Fruit fly (Drosophila melanogaster) whole organism, prepupa: ENCODE data around the gene Tusp.

Experiments
- Blimp-1 ChIP-seq: fragments of 200-800 bp; sonication (Bioruptor generic); optimal IDR thresholded peaks from 3 replicates; lab custom pipeline; 2017; ENCODE audit warnings: missing biosample characterization, missing genetic modification characterization, mild to moderate bottlenecking, moderate library complexity, missing genetic modification reagents
- CG10631 ChIP-seq: fragments of 200-800 bp; sonication (Bioruptor generic); optimal IDR thresholded peaks from 2 replicates; lab custom pipeline; 2016; ENCODE audit warnings: missing biosample characterization, missing genetic modification characterization
- CG11294 ChIP-seq: fragments of 200-800 bp; sonication (Bioruptor generic); IDR thresholded peaks from 2 replicates; pipeline ENCODE4 v1.3.6; 2022; ENCODE audit warnings: missing biosample characterization, missing genetic modification characterization
- CG11902 ChIP-seq: fragments of 200-800 bp; sonication (Bioruptor generic); optimal IDR thresholded peaks from 3 replicates; lab custom pipeline; 2016; ENCODE audit warnings: missing biosample characterization, missing genetic modification characterization
- CG1621 ChIP-seq: fragments of 200-800 bp; sonication (Bioruptor generic); optimal IDR thresholded peaks from 3 replicates; lab custom pipeline; 2018; ENCODE audit warnings: missing biosample characterization, mild to moderate bottlenecking, missing genetic modification characterization
- CG3032 ChIP-seq: fragments of 200-800 bp; optimal IDR thresholded peaks from 2 replicates; lab custom pipeline; 2019; ENCODE audit warnings: missing biosample characterization, mild to moderate bottlenecking, missing genetic modification characterization, moderate library complexity
- CG32006 ChIP-seq: fragments of 200-800 bp; sonication (Bioruptor generic); optimal IDR thresholded peaks from 3 replicates; lab custom pipeline; 2017; ENCODE audit warnings: missing biosample characterization, mild to moderate bottlenecking, missing genetic modification characterization
- CG34406 ChIP-seq: fragments of 200-800 bp; sonication (Bioruptor generic); optimal IDR thresholded peaks from 3 replicates; lab custom pipeline; 2016; ENCODE audit warnings: missing biosample characterization, missing genetic modification characterization
- CG3919 ChIP-seq: fragments of 200-800 bp; sonication (Bioruptor generic); optimal IDR thresholded peaks from 3 replicates; lab custom pipeline; 2016; ENCODE audit warnings: missing biosample characterization, missing genetic modification characterization
- CG4318 ChIP-seq: fragments of 200-800 bp; sonication (Bioruptor generic); optimal IDR thresholded peaks from 3 replicates; lab custom pipeline; 2017; ENCODE audit warnings: missing biosample characterization, mild to moderate bottlenecking, missing genetic modification characterization
- CG6163 ChIP-seq: fragments of 200-800 bp; sonication (Bioruptor generic); IDR thresholded peaks from 3 replicates; pipeline ENCODE4 v1.3.6; 2022; ENCODE audit warnings: missing biosample characterization, missing genetic modification characterization
- CG6276 ChIP-seq: fragments of 200-800 bp; sonication (Bioruptor generic); optimal IDR thresholded peaks from 2 replicates; lab custom pipeline; 2017; ENCODE audit warnings: missing biosample characterization, mild to moderate bottlenecking, missing genetic modification characterization
- CG6792 ChIP-seq: fragments of 200-800 bp; sonication (Bioruptor generic); optimal IDR thresholded peaks from 3 replicates; lab custom pipeline; 2016; ENCODE audit warnings: missing biosample characterization, missing genetic modification characterization
- CG7368 ChIP-seq: fragments of 200-800 bp; sonication (Bioruptor generic); optimal IDR thresholded peaks from 3 replicates; lab custom pipeline; 2016; ENCODE audit warnings: missing biosample characterization, missing genetic modification characterization
- Eip75B ChIP-seq: fragments of 200-800 bp; sonication (Bioruptor generic); optimal IDR thresholded peaks from 3 replicates; lab custom pipeline; 2016; ENCODE audit warnings: missing biosample characterization, missing genetic modification characterization
- Eip78C ChIP-seq: fragments of 200-800 bp; sonication (Bioruptor generic); peaks from one replicate; lab custom pipeline; 2016; ENCODE audit warnings: missing biosample characterization, missing genetic modification characterization
- Eip93F ChIP-seq: fragments of 200-800 bp; sonication (Bioruptor generic); optimal IDR thresholded peaks from 2 replicates; lab custom pipeline; 2016; ENCODE audit warnings: missing biosample characterization, mild to moderate bottlenecking, missing genetic modification characterization
- Ets21C ChIP-seq: fragments of 200-800 bp; sonication (Bioruptor generic); optimal IDR thresholded peaks from 3 replicates; lab custom pipeline; 2016; ENCODE audit warnings: missing biosample characterization, missing genetic modification characterization
- Ets96B ChIP-seq: fragments of 200-800 bp; optimal IDR thresholded peaks from 2 replicates; lab custom pipeline; 2019; ENCODE audit warnings: missing biosample characterization, mild to moderate bottlenecking, missing genetic modification characterization, moderate library complexity
- Gug ChIP-seq: fragments of 200-800 bp; sonication (Bioruptor generic); IDR thresholded peaks from 2 replicates; pipeline ENCODE4 v1.3.6; 2022; ENCODE audit warnings: missing biosample characterization, missing genetic modification characterization
- Hr38 ChIP-seq: sonication (Bioruptor generic); optimal IDR thresholded peaks from 2 replicates; lab custom pipeline; 2016; ENCODE audit warnings: missing biosample characterization, missing genetic modification characterization
- Hr4 ChIP-seq: fragments of 200-800 bp; sonication (Bioruptor generic); optimal IDR thresholded peaks from 3 replicates; lab custom pipeline; 2016; ENCODE audit warnings: missing biosample characterization, missing genetic modification characterization
- Lpt ChIP-seq: fragments of 200-800 bp; sonication (Bioruptor generic); optimal IDR thresholded peaks from 3 replicates; lab custom pipeline; 2016; ENCODE audit warnings: missing biosample characterization, missing genetic modification characterization
- Met ChIP-seq: fragments of 200-800 bp; sonication (Bioruptor generic); optimal IDR thresholded peaks from 3 replicates; lab custom pipeline; 2016; ENCODE audit warnings: missing biosample characterization, missing genetic modification characterization
- OdsH ChIP-seq: fragments of 200-800 bp; sonication (Bioruptor generic); optimal IDR thresholded peaks from 3 replicates; lab custom pipeline; 2016; ENCODE audit warnings: missing biosample characterization, missing genetic modification characterization
- Smox ChIP-seq: fragments of 200-800 bp; sonication (Bioruptor generic); optimal IDR thresholded peaks from 3 replicates; lab custom pipeline; 2016; ENCODE audit warnings: missing biosample characterization, missing genetic modification characterization
- Sox102F ChIP-seq: fragments of 200-800 bp; sonication (Bioruptor generic); optimal IDR thresholded peaks from 2 replicates; lab custom pipeline; 2016; ENCODE audit warnings: missing biosample characterization, mild to moderate bottlenecking, missing genetic modification characterization
- Sox14 ChIP-seq: fragments of 200-800 bp; sonication (Bioruptor generic); optimal IDR thresholded peaks from 3 replicates; lab custom pipeline; 2016; ENCODE audit warnings: missing biosample characterization, missing genetic modification characterization
- Sox15 ChIP-seq: fragments of 200-800 bp; sonication (Bioruptor generic); optimal IDR thresholded peaks from 3 replicates; lab custom pipeline; 2016; ENCODE audit warnings: missing biosample characterization, missing genetic modification characterization
- achi ChIP-seq: fragments of 200-800 bp; sonication (Bioruptor generic); optimal IDR thresholded peaks from 3 replicates; lab custom pipeline; 2016; ENCODE audit warnings: missing biosample characterization, missing genetic modification characterization
- cyc ChIP-seq: fragments of 200-800 bp; sonication (Bioruptor generic); optimal IDR thresholded peaks from 3 replicates; lab custom pipeline; 2016; ENCODE audit warnings: missing biosample characterization, missing genetic modification characterization
- dac ChIP-seq: fragments of 200-800 bp; sonication (Bioruptor generic); optimal IDR thresholded peaks from 2 replicates; lab custom pipeline; 2017; ENCODE audit warnings: missing biosample characterization, mild to moderate bottlenecking, missing genetic modification characterization
- dsx ChIP-seq: fragments of 200-800 bp; optimal IDR thresholded peaks from 3 replicates; lab custom pipeline; 2019; ENCODE audit warnings: missing biosample characterization, mild to moderate bottlenecking, missing genetic modification characterization, moderate library complexity; ENCODE audit not compliant: poor library complexity, severe bottlenecking
- eg ChIP-seq: fragments of 200-800 bp; sonication (Bioruptor generic); IDR thresholded peaks from 3 replicates; pipeline ENCODE4 v1.3.6; 2022; ENCODE audit warnings: missing biosample characterization, missing genetic modification characterization
- fd59A ChIP-seq: fragments of 200-800 bp; sonication (Bioruptor generic); optimal IDR thresholded peaks from 2 replicates; lab custom pipeline; 2017; ENCODE audit warnings: missing biosample characterization, mild to moderate bottlenecking, missing genetic modification characterization, missing genetic modification reagents
- pdm3 ChIP-seq: fragments of 200-800 bp; sonication (Bioruptor generic); optimal IDR thresholded peaks from 3 replicates; lab custom pipeline; 2016; ENCODE audit warnings: missing biosample characterization, missing genetic modification characterization
- salr ChIP-seq, 2 experiments: fragments of 200-800 bp; sonication (Bioruptor generic); optimal IDR thresholded peaks; 3 replicates each; lab custom pipeline; 2016 to 2018; ENCODE audit warnings: missing biosample characterization in 2 of 2, missing genetic modification characterization in 2 of 2, mild to moderate bottlenecking in 1 of 2
- ss ChIP-seq, 2 experiments: fragments of 200-800 bp; sonication (Bioruptor generic); optimal IDR thresholded peaks; 2 replicates in 1 of 2; 3 replicates in 1 of 2; lab custom pipeline; 2017 to 2018; ENCODE audit warnings: mild to moderate bottlenecking in 2 of 2, missing biosample characterization in 2 of 2, missing genetic modification characterization in 2 of 2, moderate library complexity in 1 of 2
- svp ChIP-seq: fragments of 200-800 bp; sonication (Bioruptor generic); peaks from one replicate; lab custom pipeline; 2016; ENCODE audit warnings: missing biosample characterization, missing genetic modification characterization
- topi ChIP-seq: fragments of 200-800 bp; sonication (Bioruptor generic); optimal IDR thresholded peaks from 3 replicates; lab custom pipeline; 2016; ENCODE audit warnings: missing biosample characterization, missing genetic modification characterization
- vri ChIP-seq: fragments of 200-800 bp; sonication (Bioruptor generic); optimal IDR thresholded peaks from 3 replicates; lab custom pipeline; 2016; ENCODE audit warnings: missing biosample characterization, mild to moderate bottlenecking, missing genetic modification characterization

Gene Tusp

dm6 chr3R:27637264-27637860 is 29.7 kb downstream of the Tusp start:
- peak; percentile 11 for TF ChIP-seq pdm3
- peak; percentile 58 for TF ChIP-seq svp (GFP tag; lab: Kevin White, UChicago)
- TF ChIP-seq Eip78C (GFP tag; lab: Kevin White, UChicago), result peak; percentile 85
- TF ChIP-seq Met, result peak; percentile 6
- TF ChIP-seq CG10631 (GFP tag; lab: Kevin White, UChicago), result no peak
- peak; percentile 9 for TF ChIP-seq topi (GFP tag; lab: Kevin White, UChicago)
- no peak for TF ChIP-seq achi

- TF ChIP-seq pdm3 (no peak), CG32006 (no peak), dsx (GFP tag; lab: Kevin White, UChicago) (no peak)
Observed at dm6 chr3R:27643080-27643479, 35.4 kb downstream of the Tusp start.

DNA sequence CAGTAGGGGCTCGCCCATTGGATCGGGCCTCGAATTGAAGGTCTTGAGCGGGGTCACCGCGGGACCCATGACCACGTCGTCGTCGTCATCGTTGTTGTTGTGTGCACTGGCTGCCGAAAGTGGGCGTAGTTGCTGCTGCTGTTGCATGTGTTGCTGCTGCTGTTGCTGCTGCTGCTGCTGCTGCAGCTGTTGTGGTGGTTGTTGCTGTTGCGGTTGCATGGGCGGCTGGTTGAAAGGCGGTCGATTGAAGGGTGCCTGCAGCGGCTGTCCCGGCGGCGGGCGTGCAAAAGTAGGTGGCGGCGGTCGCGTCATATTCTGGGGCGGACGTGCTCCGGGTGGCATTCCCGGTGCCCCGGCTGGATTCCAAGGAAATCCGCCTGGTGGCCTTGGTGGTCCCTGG is 40.1 kb downstream of the Tusp start:
- TF ChIP-seq Sox15 (GFP tag; lab: Kevin White, UChicago) (no peak), CG32006 (no peak), OdsH (GFP tag; lab: Kevin White, UChicago) (no peak), CG11902 (GFP tag; lab: Kevin White, UChicago) (no peak)

dm6 chr3R:27651710-27652109 is 44.0 kb downstream of the Tusp start:
- TF ChIP-seq fd59A (GFP tag; lab: Kevin White, UChicago) (no peak), cyc (GFP tag; lab: Kevin White, UChicago) (no peak), Met (no peak), topi (GFP tag; lab: Kevin White, UChicago) (no peak), CG3919 (no peak), Smox (GFP tag; lab: Kevin White, UChicago) (no peak)

- TF ChIP-seq CG11294 (GFP tag; lab: Robert Waterston, UW) (no peak), Lpt (GFP tag; lab: Kevin White, UChicago) (no peak), Eip78C (GFP tag; lab: Kevin White, UChicago) (peak; percentile 56), Hr38 (no peak), Sox102F (GFP tag; lab: Kevin White, UChicago) (no peak), CG7368 (GFP tag; lab: Kevin White, UChicago) (no peak), CG4318 (no peak), Ets21C (no peak), CG6792 (GFP tag; lab: Kevin White, UChicago) (no peak), Eip93F (GFP tag; lab: Kevin White, UChicago) (no peak), CG1621 (no peak), ss (GFP tag; optimal IDR thresholded peaks at IDR 0.05; lab: Kevin White, UChicago) (no peak), CG6163 (GFP tag; lab: Robert Waterston, UW) (0 out of 3 replicates have a peak, but pooled peaks have one; percentile 14)
- TF ChIP-seq, all 60 proteins: peak for 2
Observed at dm6 chr3R:27652156-27652810, 44.6 kb downstream of the Tusp start, which contains the start of gene RpS10a. RpS10a (plus strand) TSS chr3R:27652760.

DNA sequence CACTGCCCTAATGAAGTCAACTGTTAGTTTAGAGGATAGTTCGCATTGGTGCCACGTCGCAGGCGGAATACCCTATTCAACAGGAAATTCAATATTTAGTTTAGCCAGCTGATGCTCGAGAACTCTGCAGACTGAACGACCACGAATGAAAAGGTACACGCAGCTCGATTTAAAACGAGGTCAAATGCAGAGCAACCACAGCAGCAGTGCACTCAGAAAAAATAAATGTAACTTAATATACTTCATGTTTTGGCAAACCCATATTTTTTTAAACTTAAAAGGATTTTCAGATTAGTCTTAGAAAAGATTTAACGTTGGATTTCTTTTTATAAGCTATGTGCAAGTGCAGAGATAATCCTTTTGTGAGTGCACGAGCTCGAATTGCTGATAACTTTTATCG is 47.4 kb downstream of the Tusp start:
- peak; percentile 2 for TF ChIP-seq Smox (GFP tag; lab: Kevin White, UChicago)
- peak; percentile 37 for TF ChIP-seq Hr4
- peak; percentile 40 for TF ChIP-seq Eip75B
- peak in 1 of 2 experiments; percentile 25 for TF ChIP-seq salr (GFP tag; optimal IDR thresholded peaks at IDR 0.05; lab: Kevin White, UChicago)
- peak; percentile 10 for TF ChIP-seq dac (GFP tag; lab: Kevin White, UChicago)
- no peak for TF ChIP-seq Sox14 (GFP tag; lab: Kevin White, UChicago)
- TF ChIP-seq achi, result peak; percentile 42
- TF ChIP-seq Ets96B (tag; lab: Kevin White, UChicago), result peak; percentile 40
- TF ChIP-seq ss (GFP tag; optimal IDR thresholded peaks at IDR 0.05; lab: Kevin White, UChicago), result no peak
- TF ChIP-seq Gug (GFP tag; lab: Robert Waterston, UW), result no peak
- peak; percentile 69; the same call in 2 of the 3 replicates for TF ChIP-seq eg (GFP tag; lab: Robert Waterston, UW)
- TF ChIP-seq vri (GFP tag; lab: Kevin White, UChicago), result no peak
- no peak for TF ChIP-seq CG3032
- no peak for TF ChIP-seq CG34406 (GFP tag; lab: Kevin White, UChicago)
- TF ChIP-seq CG11294 (GFP tag; lab: Robert Waterston, UW), result no peak; the same call in 1 of the 2 replicates
- TF ChIP-seq CG6792 (GFP tag; lab: Kevin White, UChicago), result no peak
- peak; percentile 57 for TF ChIP-seq CG6276 (GFP tag; lab: Kevin White, UChicago)
- TF ChIP-seq CG32006, result peak; percentile 58
- no peak for TF ChIP-seq Blimp-1 (GFP tag; lab: Kevin White, UChicago)
- no peak for TF ChIP-seq topi (GFP tag; lab: Kevin White, UChicago)
